Worm (Caenorhabditis elegans): Measurements from ENCODE around the gene slcr-46.3.

DNA sequence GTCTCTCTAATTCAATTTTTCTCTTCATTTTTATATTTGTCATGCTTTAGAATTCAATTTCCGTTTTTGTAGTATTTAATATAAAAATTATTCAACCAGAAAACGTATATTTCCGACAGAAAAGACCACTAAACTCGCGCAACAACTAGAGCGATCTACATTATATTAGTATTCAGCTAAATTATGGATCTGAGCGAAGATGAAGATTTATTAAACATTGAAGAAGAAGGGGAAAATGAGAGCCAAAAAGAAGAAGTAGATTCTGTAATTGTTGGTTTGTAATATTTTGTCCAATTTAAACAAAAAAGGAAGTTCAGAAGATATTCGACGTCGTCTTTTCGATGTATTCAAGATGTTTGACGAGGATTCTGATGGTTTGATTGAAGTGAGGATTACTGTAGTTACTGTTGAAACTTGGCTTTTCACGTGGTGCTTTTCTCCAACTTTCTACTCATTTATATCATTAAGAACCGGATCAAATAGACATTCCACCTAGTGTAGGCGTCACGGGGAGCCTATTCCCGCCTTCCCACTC is 10.1 kb upstream of the slcr-46.3 start, which contains the start of gene cal-7:
- TF ChIP-seq unc-62 (GFP tag; optimal IDR thresholded peaks at IDR 0.05) (no peak), lin-13 (GFP tag; optimal IDR thresholded peaks at IDR 0.05) (no peak), lsy-2 (tag; optimal IDR thresholded peaks at IDR 0.05) (peak in 1 of 2 experiments; percentile 24), snpc-4 (tag; optimal IDR thresholded peaks at IDR 0.05) (no peak), ceh-63 (GFP tag; optimal IDR thresholded peaks at IDR 0.05) (no peak), nhr-12 (tag; optimal IDR thresholded peaks at IDR 0.05) (no peak), ets-5 (GFP tag; IDR thresholded peaks at IDR 0.05) (no peak), fos-1 (tag; optimal IDR thresholded peaks at IDR 0.05) (no peak), unc-130 (tag; optimal IDR thresholded peaks at IDR 0.05) (no peak), aly-2 (tag; optimal IDR thresholded peaks at IDR 0.05) (peak; percentile 10), pag-3 (tag; optimal IDR thresholded peaks at IDR 0.05; ENCODE audit: borderline replicate concordance, insufficient read depth) (no peak), ceh-82 (tag; optimal IDR thresholded peaks at IDR 0.05) (no peak), unc-30 (tag; optimal IDR thresholded peaks at IDR 0.05) (no peak)
